Fruit fly (Drosophila melanogaster) whole organism, embryonic: Measurements from ENCODE around the gene CG17168.
A peak's percentile ranks its signal among the peaks of the same experiment; 100 is the strongest.

Experiments
- Atf3 ChIP-seq: fragments of 200-800 bp; sonication (Bioruptor generic); optimal IDR thresholded peaks from 3 replicates; lab custom pipeline; 2016; ENCODE audit warnings: missing biosample characterization, missing genetic modification characterization
- CG10147 ChIP-seq: fragments of 200-800 bp; sonication (Bioruptor generic); optimal IDR thresholded peaks from 2 replicates; lab custom pipeline; 2019; ENCODE audit warnings: missing biosample characterization, mild to moderate bottlenecking, missing genetic modification characterization, moderate library complexity
- CG1024 ChIP-seq: fragments of 200-800 bp; sonication (Bioruptor generic); IDR thresholded peaks from 2 replicates; pipeline ENCODE4 v1.3.6; 2022; ENCODE audit warnings: missing biosample characterization, missing genetic modification characterization
- CG10274 ChIP-seq: fragments of 200-800 bp; sonication (Bioruptor generic); optimal IDR thresholded peaks from 3 replicates; lab custom pipeline; 2017; ENCODE audit warnings: missing biosample characterization, mild to moderate bottlenecking, missing genetic modification characterization
- CG10321 ChIP-seq: fragments of 200-800 bp; sonication (Bioruptor generic); IDR thresholded peaks from 2 replicates; pipeline ENCODE4 v1.3.6; 2022; ENCODE audit warnings: missing biosample characterization, missing genetic modification characterization
- CG10654 ChIP-seq: fragments of 200-800 bp; sonication (Bioruptor generic); optimal IDR thresholded peaks from 2 replicates; lab custom pipeline; 2016; ENCODE audit warnings: missing biosample characterization, missing genetic modification characterization
- CG10959 ChIP-seq: fragments of 200-800 bp; sonication (Bioruptor generic); IDR thresholded peaks from 2 replicates; pipeline ENCODE4 v1.3.6; 2022; ENCODE audit warnings: missing biosample characterization, missing genetic modification characterization
- CG12659 ChIP-seq: fragments of 200-800 bp; sonication (Bioruptor generic); optimal IDR thresholded peaks from 3 replicates; lab custom pipeline; 2017; ENCODE audit warnings: mild to moderate bottlenecking, missing biosample characterization, missing genetic modification reagents, missing genetic modification characterization
- CG14710 ChIP-seq: fragments of 200-800 bp; sonication (Bioruptor generic); optimal IDR thresholded peaks from 3 replicates; lab custom pipeline; 2019; ENCODE audit warnings: missing biosample characterization, mild to moderate bottlenecking, missing genetic modification characterization, moderate library complexity
- CG17612 ChIP-seq: fragments of 200-800 bp; sonication (Bioruptor generic); IDR thresholded peaks from 2 replicates; pipeline ENCODE4 v1.3.6; 2022; ENCODE audit warnings: missing biosample characterization, missing genetic modification characterization
- CG18011 ChIP-seq: fragments of 200-800 bp; sonication (Bioruptor generic); optimal IDR thresholded peaks from 2 replicates; lab custom pipeline; 2017; ENCODE audit warnings: missing biosample characterization, missing genetic modification characterization, mild to moderate bottlenecking, moderate library complexity, missing genotype
- CG2129 ChIP-seq: fragments of 200-800 bp; sonication (Bioruptor generic); IDR thresholded peaks from 2 replicates; pipeline ENCODE4 v1.3.6; 2022; ENCODE audit warnings: missing biosample characterization, missing genetic modification characterization; ENCODE audit not compliant: partially characterized antibody
- CG2678 ChIP-seq: fragments of 200-800 bp; sonication (Bioruptor generic); optimal IDR thresholded peaks from 3 replicates; lab custom pipeline; 2019; ENCODE audit warnings: missing biosample characterization, mild to moderate bottlenecking, missing genetic modification characterization, moderate library complexity
- CG31441 ChIP-seq: fragments of 200-800 bp; sonication (Bioruptor generic); IDR thresholded peaks from 2 replicates; pipeline ENCODE4 v1.3.6; 2022; ENCODE audit warnings: missing biosample characterization, missing genetic modification characterization
- CG4282 ChIP-seq: fragments of 200-800 bp; sonication (Bioruptor generic); optimal IDR thresholded peaks from 2 replicates; lab custom pipeline; 2016; ENCODE audit warnings: missing biosample characterization, missing genetic modification characterization
- CG4360 ChIP-seq: fragments of 200-800 bp; sonication (Bioruptor generic); IDR thresholded peaks from 2 replicates; pipeline ENCODE4 v1.3.6; 2022; ENCODE audit warnings: missing biosample characterization, missing genetic modification characterization
- CG5245 ChIP-seq: fragments of 200-800 bp; sonication (Bioruptor generic); optimal IDR thresholded peaks from 3 replicates; lab custom pipeline; 2016; ENCODE audit warnings: missing biosample characterization, missing genetic modification characterization
- CG6272 ChIP-seq: fragments of 200-800 bp; sonication (Bioruptor generic); IDR thresholded peaks from 2 replicates; pipeline ENCODE4 v1.3.6; 2022; ENCODE audit warnings: missing biosample characterization, missing genetic modification characterization
- CG8359 ChIP-seq: fragments of 200-800 bp; sonication (Bioruptor generic); optimal IDR thresholded peaks from 2 replicates; lab custom pipeline; 2017; ENCODE audit warnings: missing biosample characterization, mild to moderate bottlenecking, missing genetic modification characterization, borderline replicate concordance
- CG9437 ChIP-seq: fragments of 200-800 bp; sonication (Bioruptor generic); optimal IDR thresholded peaks from 2 replicates; lab custom pipeline; 2018; ENCODE audit warnings: missing biosample characterization, mild to moderate bottlenecking, missing genetic modification characterization
- CG9609 ChIP-seq: fragments of 200-800 bp; sonication (Bioruptor generic); optimal IDR thresholded peaks from 3 replicates; lab custom pipeline; 2016; ENCODE audit warnings: missing biosample characterization, missing genetic modification characterization
- CG9797 ChIP-seq: fragments of 200-800 bp; sonication (Bioruptor generic); optimal IDR thresholded peaks from 3 replicates; lab custom pipeline; 2018; ENCODE audit warnings: missing biosample characterization, mild to moderate bottlenecking, missing genetic modification characterization
- CTCF ChIP-seq: fragments of 200-800 bp; sonication (Bioruptor generic); optimal IDR thresholded peaks from 2 replicates; lab custom pipeline; 2017; ENCODE audit warnings: missing biosample characterization, mild to moderate bottlenecking, missing genetic modification characterization, moderate library complexity
- Dp ChIP-seq: fragments of 200-800 bp; sonication (Bioruptor generic); optimal IDR thresholded peaks from 2 replicates; lab custom pipeline; 2018; ENCODE audit warnings: missing biosample characterization, mild to moderate bottlenecking, missing genetic modification characterization, moderate library complexity
- Dref ChIP-seq: fragments of 200-800 bp; sonication (Bioruptor generic); IDR thresholded peaks from 2 replicates; pipeline ENCODE4 v1.3.6; 2022; ENCODE audit warnings: missing biosample characterization, missing genetic modification characterization
- Jarid2 ChIP-seq: fragments of 200-800 bp; sonication (Bioruptor generic); optimal IDR thresholded peaks from 3 replicates; lab custom pipeline; 2017; ENCODE audit warnings: mild to moderate bottlenecking, missing biosample characterization, missing genetic modification reagents, missing genetic modification characterization
- Max ChIP-seq: fragments of 200-800 bp; sonication (Bioruptor generic); optimal IDR thresholded peaks from 2 replicates; lab custom pipeline; 2016; ENCODE audit warnings: missing biosample characterization, mild to moderate bottlenecking, missing genetic modification characterization
- PHDP ChIP-seq: fragments of 200-800 bp; sonication (Bioruptor generic); optimal IDR thresholded peaks from 3 replicates; lab custom pipeline; 2018; ENCODE audit warnings: missing biosample characterization, mild to moderate bottlenecking, missing genetic modification characterization, moderate library complexity
- Sry-δ ChIP-seq: fragments of 200-800 bp; sonication (Bioruptor generic); optimal IDR thresholded peaks from 2 replicates; lab custom pipeline; 2016; ENCODE audit warnings: missing biosample characterization, missing genetic modification characterization
- Xbp1 ChIP-seq: fragments of 200-800 bp; sonication (Bioruptor generic); optimal IDR thresholded peaks from 3 replicates; lab custom pipeline; 2016; ENCODE audit warnings: missing biosample characterization, mild to moderate bottlenecking, missing genetic modification characterization
- aop ChIP-seq: fragments of 200-800 bp; sonication (Bioruptor generic); IDR thresholded peaks from 2 replicates; pipeline ENCODE4 v1.3.6; 2022; ENCODE audit warnings: missing biosample characterization, missing genetic modification characterization
- cg ChIP-seq: fragments of 200-800 bp; sonication (Bioruptor generic); optimal IDR thresholded peaks from 3 replicates; lab custom pipeline; 2019; ENCODE audit warnings: missing biosample characterization, mild to moderate bottlenecking, missing genetic modification characterization, moderate library complexity
- crp ChIP-seq, 2 experiments: fragments of 200-800 bp; sonication (Bioruptor generic); optimal IDR thresholded peaks; 2 replicates in 1 of 2; 3 replicates in 1 of 2; lab custom pipeline; 2017; ENCODE audit warnings: missing biosample characterization in 2 of 2, missing genetic modification characterization in 2 of 2, mild to moderate bottlenecking in 1 of 2, moderate library complexity in 1 of 2
- dimm ChIP-seq: fragments of 200-800 bp; sonication (Bioruptor generic); IDR thresholded peaks from 2 replicates; pipeline ENCODE4 v1.3.6; 2022; ENCODE audit warnings: missing biosample characterization, missing genetic modification characterization
- ems ChIP-seq: fragments of 200-800 bp; sonication (Bioruptor generic); optimal IDR thresholded peaks from 3 replicates; lab custom pipeline; 2016; ENCODE audit warnings: missing biosample characterization, missing genetic modification characterization
- en ChIP-seq: fragments of 200-800 bp; sonication (Bioruptor generic); optimal IDR thresholded peaks from 2 replicates; lab custom pipeline; 2016; ENCODE audit warnings: missing biosample characterization, missing genetic modification characterization
- ewg ChIP-seq: fragments of 200-800 bp; sonication (Bioruptor generic); optimal IDR thresholded peaks from 3 replicates; lab custom pipeline; 2017; ENCODE audit warnings: mild to moderate bottlenecking, missing biosample characterization, missing genetic modification reagents, missing genetic modification characterization
- fru ChIP-seq: fragments of >200 bp; optimal IDR thresholded peaks from 2 replicates; lab custom pipeline; 2017
- gro ChIP-seq: fragments of 200-800 bp; sonication (Bioruptor generic); optimal IDR thresholded peaks from 2 replicates; lab custom pipeline; 2016; ENCODE audit warnings: missing biosample characterization, missing genetic modification characterization
- h ChIP-seq: fragments of >200 bp; optimal IDR thresholded peaks from 2 replicates; lab custom pipeline; 2017
- insv ChIP-seq, 2 experiments: fragments of 200-800 bp; sonication (Bioruptor generic); optimal IDR thresholded peaks; 3 replicates each; lab custom pipeline; 2016 to 2018; ENCODE audit warnings: missing biosample characterization in 2 of 2, missing genetic modification characterization in 2 of 2
- kay ChIP-seq: fragments of 200-800 bp; sonication (Bioruptor generic); optimal IDR thresholded peaks from 2 replicates; lab custom pipeline; 2016; ENCODE audit warnings: missing biosample characterization, missing genetic modification characterization
- lmd ChIP-seq: fragments of 200-800 bp; sonication (Bioruptor generic); IDR thresholded peaks from 2 replicates; pipeline ENCODE4 v1.3.6; 2022; ENCODE audit warnings: missing biosample characterization, missing genetic modification characterization
- lov ChIP-seq, 2 experiments: fragments of 200-800 bp in 1 of 2; fragments of >200 bp in 1 of 2; sonication (Bioruptor generic) in 1 of 2; IDR thresholded peaks in 1 of 2; optimal IDR thresholded peaks in 1 of 2; 2 replicates in 1 of 2; 3 replicates in 1 of 2; pipeline versions ENCODE4 v1.3.6 to Lab custom; 2017 to 2022; ENCODE audit warnings: missing biosample characterization in 1 of 2, missing genetic modification characterization in 1 of 2
- luna ChIP-seq: fragments of 200-800 bp; sonication (Bioruptor generic); optimal IDR thresholded peaks from 2 replicates; lab custom pipeline; 2016; ENCODE audit warnings: missing biosample characterization, missing genetic modification characterization
- pros ChIP-seq: fragments of 200-800 bp; sonication (Bioruptor generic); optimal IDR thresholded peaks from 3 replicates; lab custom pipeline; 2019; ENCODE audit warnings: missing biosample characterization, mild to moderate bottlenecking, missing genetic modification characterization, moderate library complexity
- slbo ChIP-seq: fragments of 200-800 bp; sonication (Bioruptor generic); IDR thresholded peaks from 2 replicates; pipeline ENCODE4 v1.3.6; 2022; ENCODE audit warnings: missing biosample characterization, missing genetic modification characterization
- sqz ChIP-seq: fragments of 200-800 bp; sonication (Bioruptor generic); optimal IDR thresholded peaks from 3 replicates; lab custom pipeline; 2018; ENCODE audit warnings: missing biosample characterization, mild to moderate bottlenecking, missing genetic modification characterization
- tap ChIP-seq: fragments of 200-800 bp; optimal IDR thresholded peaks from 3 replicates; lab custom pipeline; 2019; ENCODE audit warnings: missing biosample characterization, mild to moderate bottlenecking, missing genetic modification characterization, moderate library complexity
- unc-4 ChIP-seq: fragments of 200-800 bp; sonication (Bioruptor generic); IDR thresholded peaks from 2 replicates; pipeline ENCODE4 v1.3.6; 2022; ENCODE audit warnings: missing biosample characterization, missing genetic modification characterization; ENCODE audit not compliant: partially characterized antibody
- vvl ChIP-seq: fragments of 200-800 bp; sonication (Bioruptor generic); IDR thresholded peaks from 2 replicates; pipeline ENCODE4 v1.3.6; 2022; ENCODE audit warnings: missing biosample characterization, missing genetic modification characterization
- zen2 ChIP-seq: fragments of 200-800 bp; sonication (Bioruptor generic); IDR thresholded peaks from 3 replicates; pipeline ENCODE4 v1.3.6; 2022; ENCODE audit warnings: missing biosample characterization, missing genetic modification characterization; ENCODE audit not compliant: partially characterized antibody

CG17168 gene

dm6 chrX:23082407-23082905 is at the start of gene CG17168, which contains the start of gene CG17163 (continued):
- TF ChIP-seq CG17612 (GFP tag; lab: Robert Waterston, UW) (no peak), CG2678 (tag; lab: Kevin White, UChicago) (no peak), Dref (GFP tag; lab: Robert Waterston, UW) (peak; percentile 53), CG4360 (GFP tag; lab: Robert Waterston, UW) (no peak), slbo (GFP tag; lab: Robert Waterston, UW) (no peak), pros (GFP tag; lab: Kevin White, UChicago) (no peak), h (no peak), CTCF (GFP tag; lab: Kevin White, UChicago) (no peak), CG9609 (GFP tag; lab: Kevin White, UChicago) (no peak), tap (tag; lab: Kevin White, UChicago) (no peak), Jarid2 (GFP tag; lab: Kevin White, UChicago) (no peak), aop (no peak), CG5245 (GFP tag; lab: Kevin White, UChicago) (no peak), CG10654 (GFP tag; lab: Kevin White, UChicago) (no peak), fru (lab: Kevin White, UChicago) (no peak), CG2129 (GFP tag; lab: Robert Waterston, UW) (no peak), luna (no peak), crp (GFP tag; optimal IDR thresholded peaks at IDR 0.05; lab: Kevin White, UChicago) (peak in 1 of 2 experiments; percentile 81), Max (GFP tag; lab: Kevin White, UChicago) (no peak), Sry-δ (GFP tag; lab: Kevin White, UChicago) (peak; percentile 54), unc-4 (GFP tag; lab: Robert Waterston, UW) (0 out of 2 replicates have a peak, but pooled peaks have one; percentile 32), CG18011 (GFP tag; lab: Kevin White, UChicago) (no peak), vvl (no peak), CG9437 (no peak), CG10959 (no peak), ems (GFP tag; lab: Kevin White, UChicago) (no peak), CG6272 (no peak), CG4282 (GFP tag; lab: Kevin White, UChicago) (no peak), en (GFP tag; lab: Kevin White, UChicago) (no peak), CG10274 (GFP tag; lab: Kevin White, UChicago) (no peak), Xbp1 (GFP tag; lab: Kevin White, UChicago) (no peak), Dp (GFP tag; lab: Kevin White, UChicago) (peak; percentile 4), lov (optimal IDR thresholded peaks at IDR 0.05; lab: Kevin White, UChicago) (no peak), lov (GFP tag; IDR thresholded peaks at IDR 0.05; lab: Robert Waterston, UW) (no peak), CG10321 (GFP tag; lab: Robert Waterston, UW) (no peak), CG8359 (GFP tag; lab: Kevin White, UChicago) (no peak), gro (GFP tag; lab: Kevin White, UChicago) (no peak), sqz (GFP tag; lab: Kevin White, UChicago) (no peak), CG31441 (GFP tag; lab: Robert Waterston, UW) (no peak), CG14710 (tag; lab: Kevin White, UChicago) (peak; percentile 17), CG12659 (peak; percentile 8), insv (GFP tag; optimal IDR thresholded peaks at IDR 0.05; lab: Kevin White, UChicago) (no peak), PHDP (tag; lab: Kevin White, UChicago) (no peak), cg (no peak), ewg (GFP tag; lab: Kevin White, UChicago) (no peak), kay (no peak), Atf3 (no peak), dimm (GFP tag; lab: Robert Waterston, UW) (no peak), zen2 (GFP tag; lab: Robert Waterston, UW) (no peak; the same call in 2 of the 3 replicates), CG9797 (GFP tag; lab: Kevin White, UChicago) (peak; percentile 52), CG1024 (no peak), lmd (GFP tag; lab: Robert Waterston, UW) (no peak), CG10147 (GFP tag; lab: Kevin White, UChicago) (no peak)
